Worm (Caenorhabditis elegans): ENCODE measurements around the gene col-77.

col-77 gene

DNA sequence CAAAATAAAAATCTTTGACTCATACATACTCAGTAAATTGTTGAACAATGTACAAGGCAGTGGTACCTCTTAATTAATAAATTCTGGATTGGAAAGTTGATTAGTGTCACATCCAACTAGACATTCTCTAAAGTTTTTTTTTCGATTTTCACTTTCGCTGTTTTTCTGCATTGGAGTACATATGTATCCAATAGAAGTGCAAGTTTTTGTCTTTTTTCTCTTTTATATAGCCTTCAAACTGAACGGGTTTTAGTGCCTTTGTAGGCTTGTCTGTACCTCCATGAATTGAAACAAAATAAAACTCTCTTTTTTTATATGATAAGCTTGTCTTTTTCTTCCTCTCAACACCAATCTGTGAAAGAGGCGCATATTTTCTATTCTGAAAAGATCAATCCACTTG, 21.0 kb upstream of the col-77 start:
- TF ChIP-seq nfya-1 (tag; optimal IDR thresholded peaks at IDR 0.05; ENCODE audit: insufficient read depth) (no peak), nhr-25 (tag; optimal IDR thresholded peaks at IDR 0.05) (peak; percentile 55), fkh-10 (GFP tag; optimal IDR thresholded peaks at IDR 0.05) (no peak), ceh-9 (tag; optimal IDR thresholded peaks at IDR 0.05) (no peak), nhr-67 (tag; optimal IDR thresholded peaks at IDR 0.05) (no peak), tbx-2 (tag; optimal IDR thresholded peaks at IDR 0.05) (no peak)

DNA sequence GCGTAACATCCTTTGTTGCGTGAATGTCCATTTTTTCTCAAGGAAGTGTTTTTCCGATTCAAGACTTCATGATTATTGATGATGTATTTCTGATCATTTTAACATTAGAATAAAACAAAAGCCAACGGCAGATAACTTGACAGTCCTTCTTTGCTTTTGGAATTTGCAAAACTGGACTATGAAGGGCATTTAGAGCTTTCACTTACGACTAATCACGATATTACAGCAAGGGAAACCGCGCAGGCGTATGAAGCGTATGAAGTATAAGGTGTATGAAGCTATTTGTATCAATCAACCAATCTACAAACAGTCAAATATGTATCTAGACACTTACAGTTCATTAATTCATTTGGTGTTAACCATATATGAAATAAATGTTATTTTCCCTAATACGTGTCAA, 18.5 kb upstream of the col-77 start:
- TF ChIP-seq hmg-11 (tag; optimal IDR thresholded peaks at IDR 0.05) (no peak), ZK546.5 (tag; optimal IDR thresholded peaks at IDR 0.05) (no peak), nhr-25 (tag; optimal IDR thresholded peaks at IDR 0.05) (peak; percentile 21), pha-4 (tag; optimal IDR thresholded peaks at IDR 0.05) (no peak), R02D3.7 (tag; optimal IDR thresholded peaks at IDR 0.05) (no peak), mml-1 (tag; optimal IDR thresholded peaks at IDR 0.05) (no peak)

DNA sequence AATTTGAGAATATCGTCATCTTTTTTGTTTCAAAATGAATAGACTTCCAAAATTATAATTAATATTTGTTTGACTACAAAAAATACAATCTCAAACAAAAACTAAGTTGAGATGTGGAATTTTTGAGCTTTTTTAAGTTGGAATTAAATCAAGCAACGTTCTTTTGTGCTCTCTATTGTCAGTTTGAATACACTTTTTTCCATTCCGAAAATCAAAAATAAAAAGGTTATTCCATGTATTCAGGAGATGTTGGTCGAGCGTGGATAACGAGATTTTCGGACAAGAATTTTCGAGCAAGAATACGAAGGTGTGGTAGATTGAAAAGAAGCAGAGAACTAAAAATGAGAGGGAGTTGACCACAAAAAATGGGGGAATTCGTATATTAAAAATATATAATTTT, 11.0 kb upstream of the col-77 start:
- TF ChIP-seq fkh-10 (GFP tag; optimal IDR thresholded peaks at IDR 0.05) (peak; percentile 89), fos-1 (tag; optimal IDR thresholded peaks at IDR 0.05) (no peak), eor-1 (tag; optimal IDR thresholded peaks at IDR 0.05) (no peak)

DNA sequence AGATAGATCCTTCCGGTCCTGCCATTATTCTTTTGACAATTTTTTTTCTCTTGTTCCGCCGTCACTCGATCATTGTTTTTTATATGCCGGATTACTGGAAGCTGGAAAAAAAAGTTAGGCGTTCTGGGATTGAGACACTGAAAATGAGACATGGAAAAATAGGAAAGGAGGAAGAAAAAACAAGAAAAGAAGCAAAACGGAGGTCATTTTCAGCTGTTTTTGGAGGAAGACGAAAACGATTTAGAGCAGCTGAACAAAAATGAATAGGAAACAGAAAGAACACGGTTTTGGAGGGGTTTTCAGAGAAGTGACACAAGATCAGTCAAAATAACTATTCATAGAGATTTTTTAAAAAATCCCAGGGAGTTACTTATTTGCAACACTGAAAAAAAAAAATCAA, 9.9 kb upstream of the col-77 start, which contains the start of gene amt-3:
Gene amt-3, minus strand, starts transcription at position 101 of the 400 bp plus-strand sequence.
- no peak for TF ChIP-seq ZK546.5 (tag; optimal IDR thresholded peaks at IDR 0.05)
- TF ChIP-seq mml-1 (tag; optimal IDR thresholded peaks at IDR 0.05), result no peak

DNA sequence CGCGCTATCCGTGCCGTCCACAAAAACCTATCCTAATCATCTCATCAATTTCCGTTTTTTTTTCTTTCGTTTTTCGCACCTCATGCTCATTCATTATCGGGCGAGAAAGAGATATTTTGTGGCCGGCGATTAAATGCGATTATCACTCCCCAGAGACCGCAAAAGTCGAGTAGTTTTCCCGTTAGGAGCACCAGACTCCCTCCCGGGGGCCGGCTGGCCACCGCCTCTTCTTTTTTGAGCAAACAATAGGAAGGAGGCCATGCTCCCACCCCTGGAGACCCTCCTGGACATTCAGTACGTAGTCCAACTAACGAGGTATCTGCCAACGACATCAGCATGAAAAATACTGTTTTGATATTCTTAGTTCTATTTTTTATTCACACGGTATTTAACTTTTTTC, 1.3 kb upstream of the col-77 start, which contains the start of gene M195.2:
Gene M195.2, plus strand, starts transcription at position 301 of the 400 bp plus-strand sequence.
- TF ChIP-seq ama-1 (optimal IDR thresholded peaks at IDR 0.05) (no peak), pha-4 (tag; optimal IDR thresholded peaks at IDR 0.05) (no peak), ztf-11 (tag; optimal IDR thresholded peaks at IDR 0.05) (no peak), pqm-1 (tag; optimal IDR thresholded peaks at IDR 0.05) (no peak), lin-15B (tag; optimal IDR thresholded peaks at IDR 0.05) (no peak), nhr-43 (tag; optimal IDR thresholded peaks at IDR 0.05; ENCODE audit: poor library complexity, severe bottlenecking) (no peak), ceh-16 (tag; optimal IDR thresholded peaks at IDR 0.05) (no peak), mdl-1 (tag; optimal IDR thresholded peaks at IDR 0.05) (no peak), lin-39 (tag; optimal IDR thresholded peaks at IDR 0.05) (no peak), hmg-11 (tag; optimal IDR thresholded peaks at IDR 0.05) (no peak), skn-1 (tag; optimal IDR thresholded peaks at IDR 0.05) (no peak), egl-27 (tag; optimal IDR thresholded peaks at IDR 0.05) (no peak), daf-12 (tag; optimal IDR thresholded peaks at IDR 0.05) (no peak), nhr-23 (tag; optimal IDR thresholded peaks at IDR 0.05) (no peak), snpc-4 (tag; optimal IDR thresholded peaks at IDR 0.05) (no peak), elt-3 (tag; optimal IDR thresholded peaks at IDR 0.05) (no peak), nhr-12 (tag; optimal IDR thresholded peaks at IDR 0.05) (no peak), nhr-11 (tag; optimal IDR thresholded peaks at IDR 0.05) (no peak), nhr-237 (tag; optimal IDR thresholded peaks at IDR 0.05) (no peak), tbx-2 (tag; optimal IDR thresholded peaks at IDR 0.05) (no peak)

DNA sequence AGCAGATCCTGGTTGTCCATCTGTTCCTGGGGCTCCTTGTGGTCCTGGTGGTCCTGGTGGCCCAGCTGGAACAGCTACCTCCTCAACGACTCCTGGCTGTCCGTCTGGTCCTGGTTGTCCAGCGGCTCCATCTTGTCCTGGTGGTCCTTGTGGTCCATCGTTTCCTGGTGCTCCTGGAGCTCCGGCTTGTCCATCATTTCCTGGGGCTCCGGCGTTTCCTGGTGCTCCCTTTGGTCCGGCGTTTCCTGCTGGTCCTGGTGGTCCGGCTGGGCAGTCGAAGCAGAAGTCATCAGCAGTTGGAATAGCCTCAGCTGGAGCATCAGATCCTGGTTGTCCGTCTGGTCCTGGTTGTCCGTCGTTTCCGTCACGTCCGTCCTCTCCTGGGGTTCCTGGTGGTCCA, 715 bp downstream of the col-77 start:
- TF ChIP-seq hmg-11 (tag; optimal IDR thresholded peaks at IDR 0.05) (no peak), jun-1 (tag; optimal IDR thresholded peaks at IDR 0.05) (no peak), ZK546.5 (tag; optimal IDR thresholded peaks at IDR 0.05) (no peak)

DNA sequence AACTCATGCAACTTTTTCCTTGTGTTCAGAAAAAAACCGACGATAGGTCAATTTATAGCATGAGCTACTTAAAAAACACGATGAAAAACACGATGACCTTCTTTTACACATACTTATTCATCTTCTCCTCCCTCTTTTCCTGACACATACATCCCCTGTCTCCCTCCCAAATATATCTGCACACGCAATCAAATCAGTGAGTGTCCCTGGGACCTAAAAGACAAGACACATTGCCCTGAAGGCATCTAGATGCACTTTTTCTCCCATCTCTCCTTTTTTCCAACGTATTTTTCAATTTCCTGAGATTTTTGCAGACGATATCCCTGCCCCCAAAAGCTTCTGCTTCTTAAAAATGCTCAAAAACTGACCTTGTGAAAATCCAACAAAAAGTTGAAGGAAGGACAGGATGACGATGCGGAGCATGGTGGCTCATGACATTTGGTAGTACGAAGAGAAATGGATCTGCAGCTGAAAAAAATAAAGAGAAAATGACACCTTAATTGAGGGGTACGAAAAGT, 4.9 kb downstream of the col-77 start, which contains the start of gene C26D10.6:
Gene C26D10.6, minus strand, starts transcription at position 468 of the 518 bp plus-strand sequence.
- TF ChIP-seq fkh-10 (GFP tag; optimal IDR thresholded peaks at IDR 0.05), result no peak
- TF ChIP-seq aly-2 (tag; optimal IDR thresholded peaks at IDR 0.05), result no peak
- TF ChIP-seq ZK546.5 (tag; optimal IDR thresholded peaks at IDR 0.05), result no peak
- TF ChIP-seq pqm-1 (tag; optimal IDR thresholded peaks at IDR 0.05), result no peak
- peak; percentile 70 for TF ChIP-seq elt-1 (tag; optimal IDR thresholded peaks at IDR 0.05)

Data from whole organism, L3 larva.